Fruit fly (Drosophila melanogaster): Measurements from ENCODE around the gene CG15914.

The CG15914 gene

DNA sequence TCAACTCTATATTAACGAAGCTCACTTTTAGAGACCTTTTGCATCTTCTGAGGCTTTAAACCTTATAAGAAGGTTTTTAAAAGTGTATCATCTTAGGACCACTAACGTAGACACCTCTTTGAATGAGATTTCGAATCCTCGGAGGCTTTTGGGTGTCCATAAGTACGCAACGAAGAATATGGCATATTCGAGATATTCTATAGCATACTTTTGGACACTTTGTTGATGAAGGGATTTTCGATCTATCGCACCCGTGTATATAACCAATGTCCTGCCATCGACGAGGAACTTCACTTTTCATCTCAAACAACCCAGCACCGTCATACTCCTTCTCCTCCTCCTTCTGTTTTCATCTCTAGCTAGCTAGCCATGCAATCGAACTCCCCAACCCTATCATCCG lies 30.9 kb upstream of the CG15914 start:
- TF ChIP-seq CTCF (optimal IDR thresholded peaks at IDR 0.05) (no peak), CG8478 (optimal IDR thresholded peaks at IDR 0.05) (no peak)

DNA sequence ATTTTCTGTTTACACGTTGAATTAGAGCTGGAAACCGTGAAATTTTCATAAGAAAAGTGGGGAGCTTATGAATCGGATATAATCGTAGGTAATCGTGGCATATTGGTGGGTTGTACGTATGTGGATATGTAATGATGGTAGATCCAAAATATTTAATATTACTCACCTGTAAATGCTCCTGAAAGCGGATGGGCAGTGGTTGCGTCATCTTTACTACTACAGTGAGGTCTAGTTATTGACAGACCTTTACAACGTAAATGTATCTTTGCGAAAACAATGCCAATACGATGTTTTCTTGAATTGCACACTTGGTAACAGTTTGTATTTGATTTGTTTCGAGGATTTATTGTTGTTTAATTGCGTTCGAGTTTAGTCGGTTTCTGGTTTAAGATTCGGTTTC lies 19.3 kb upstream of the CG15914 start:
- no peak for TF ChIP-seq CG8478 (optimal IDR thresholded peaks at IDR 0.05)
- no peak for TF ChIP-seq CTCF (optimal IDR thresholded peaks at IDR 0.05)

DNA sequence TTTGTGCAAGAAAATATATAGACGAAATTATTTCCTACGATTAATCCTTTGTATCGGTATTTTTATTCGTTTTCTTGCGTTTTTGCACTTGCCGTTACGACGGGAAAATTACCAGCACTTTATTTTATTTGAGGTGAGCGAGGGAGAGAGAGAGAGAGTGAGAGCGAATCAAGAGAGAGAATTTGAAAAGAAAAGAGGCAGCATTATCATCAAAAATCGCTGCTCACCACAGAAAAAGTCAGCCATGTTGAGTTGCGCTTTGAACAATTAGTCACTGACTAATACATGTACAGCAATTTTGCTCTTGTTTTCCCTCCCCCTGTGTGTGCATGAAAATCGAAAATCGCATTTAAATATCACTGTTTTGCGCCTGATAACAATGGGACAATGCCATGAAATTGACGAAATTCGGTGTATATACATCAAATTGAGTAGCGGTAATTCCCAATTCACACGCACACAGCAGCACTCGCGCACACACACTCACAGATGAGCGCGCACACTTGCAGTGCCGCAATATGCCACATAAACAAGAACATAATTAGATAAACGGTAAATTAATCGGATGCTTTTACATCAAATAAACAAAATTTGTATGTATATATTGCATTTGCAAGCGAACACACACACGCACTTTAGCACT lies 18.5 kb upstream of the CG15914 start:
- TF ChIP-seq CG8478 (optimal IDR thresholded peaks at IDR 0.05) = no peak
- TF ChIP-seq CTCF (optimal IDR thresholded peaks at IDR 0.05) = no peak

DNA sequence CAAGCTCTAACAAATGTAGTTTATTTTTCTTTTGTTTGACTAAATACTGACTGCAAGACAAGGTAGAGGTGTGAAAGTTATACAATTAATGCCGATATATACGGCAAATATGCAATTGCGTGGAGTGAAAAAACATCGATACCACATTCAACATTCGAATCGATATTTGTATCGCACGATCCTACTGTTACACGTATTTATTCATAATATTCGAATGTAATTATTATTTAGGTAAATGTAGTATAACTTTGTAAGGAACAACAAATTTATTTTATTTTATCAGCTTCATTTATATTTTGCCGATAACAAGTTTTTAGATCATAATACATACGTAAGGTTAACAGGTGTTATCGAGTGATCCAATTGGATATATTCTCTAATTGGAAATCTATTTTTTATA lies 17.8 kb upstream of the CG15914 start, which contains the start of gene Chc:
TSS of gene Chc (minus strand) at position 98 of the 400 bp plus-strand sequence.
- TF ChIP-seq CG8478 (optimal IDR thresholded peaks at IDR 0.05) (no peak), CTCF (optimal IDR thresholded peaks at IDR 0.05) (no peak)

DNA sequence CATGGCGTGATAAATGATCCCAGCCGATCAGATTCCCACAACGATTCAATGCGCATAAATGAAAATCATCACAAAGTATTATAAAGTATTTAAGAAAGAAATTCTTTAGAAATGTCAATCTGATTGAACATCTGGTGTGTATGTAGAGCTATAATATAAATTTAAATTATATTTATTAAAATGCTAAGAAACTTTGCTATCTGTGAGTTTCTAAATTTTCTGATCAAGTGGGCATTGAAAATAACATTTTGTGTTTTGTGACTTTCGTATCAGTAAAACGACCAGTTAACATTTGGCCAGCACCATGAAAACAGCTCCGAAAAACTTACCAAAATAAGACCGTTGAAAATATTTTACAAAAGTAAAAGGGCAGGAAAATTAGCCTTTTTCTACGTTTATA lies 15.7 kb upstream of the CG15914 start, which contains the start of gene CG8565:
TSS of gene CG8565 (plus strand) at position 301 of the 400 bp plus-strand sequence.
- TF ChIP-seq CG8478 (optimal IDR thresholded peaks at IDR 0.05) (no peak), CTCF (optimal IDR thresholded peaks at IDR 0.05) (no peak)

DNA sequence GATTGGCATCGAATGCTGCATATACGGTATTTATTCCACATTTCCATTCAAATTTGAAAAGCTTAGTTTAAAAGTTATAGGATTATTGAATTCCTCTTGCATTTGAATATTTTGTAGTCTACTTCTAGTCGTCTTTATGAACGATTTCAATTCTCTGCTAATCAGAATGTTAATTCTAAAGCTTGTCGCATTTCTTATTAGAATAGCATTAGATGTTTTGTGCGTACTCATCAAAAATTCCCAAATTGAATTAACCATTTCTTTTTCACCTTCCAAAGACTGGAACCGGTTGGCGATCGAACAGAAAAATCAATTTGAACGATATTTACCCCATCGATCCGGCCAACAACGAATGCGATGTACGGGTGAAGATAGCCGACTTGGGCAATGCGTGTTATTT lies 13.2 kb upstream of the CG15914 start:
- no peak for TF ChIP-seq CG8478 (optimal IDR thresholded peaks at IDR 0.05)
- TF ChIP-seq CTCF (optimal IDR thresholded peaks at IDR 0.05) = peak in 1 of 2 experiments; percentile 10

DNA sequence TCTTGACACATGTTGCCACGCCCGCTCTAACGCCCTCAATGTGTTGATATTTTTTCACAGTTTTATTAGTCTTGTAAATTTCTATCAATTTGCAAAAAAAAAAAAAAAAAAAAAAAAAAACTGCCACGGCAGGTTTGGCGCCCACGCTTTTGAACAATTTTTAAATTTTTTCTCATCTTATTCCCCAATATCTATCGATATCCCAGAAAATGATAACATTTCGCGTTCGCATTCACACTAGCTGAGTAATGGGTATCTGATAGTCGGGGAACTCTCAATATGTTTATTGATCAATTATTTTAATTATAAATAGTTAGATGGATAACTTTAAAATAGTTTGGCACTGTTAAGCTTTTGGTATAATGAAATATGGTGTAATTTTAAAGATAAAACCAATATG lies 11.9 kb upstream of the CG15914 start:
- TF ChIP-seq CG8478 (optimal IDR thresholded peaks at IDR 0.05) = no peak
- TF ChIP-seq CTCF (optimal IDR thresholded peaks at IDR 0.05) = no peak

DNA sequence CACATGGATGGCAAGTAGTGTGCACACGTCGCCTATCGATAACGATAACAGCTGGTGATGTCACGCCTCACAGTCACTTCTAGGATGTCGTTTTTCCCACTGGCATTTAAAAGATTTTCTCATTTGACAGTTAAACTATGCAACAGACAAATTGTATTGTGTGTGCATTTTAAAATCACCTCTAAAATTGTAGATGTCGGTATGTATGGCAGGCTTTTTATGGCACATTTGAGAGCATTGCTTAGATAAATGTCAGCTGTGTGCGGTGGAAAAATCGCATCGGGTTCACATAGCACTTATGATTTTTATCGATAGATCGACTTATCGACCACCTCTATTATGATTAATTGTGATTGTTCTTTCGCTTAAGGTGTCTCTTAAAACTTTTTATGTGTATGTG lies 9.1 kb upstream of the CG15914 start, which contains the start of the genes ArgRS and CG8578:
TSS of gene ArgRS (minus strand) at position 7 of the 400 bp plus-strand sequence.
TSS of gene CG8578 (plus strand) at position 338 of the 400 bp plus-strand sequence.
- TF ChIP-seq CG8478 (optimal IDR thresholded peaks at IDR 0.05) (no peak), CTCF (optimal IDR thresholded peaks at IDR 0.05) (no peak)

DNA sequence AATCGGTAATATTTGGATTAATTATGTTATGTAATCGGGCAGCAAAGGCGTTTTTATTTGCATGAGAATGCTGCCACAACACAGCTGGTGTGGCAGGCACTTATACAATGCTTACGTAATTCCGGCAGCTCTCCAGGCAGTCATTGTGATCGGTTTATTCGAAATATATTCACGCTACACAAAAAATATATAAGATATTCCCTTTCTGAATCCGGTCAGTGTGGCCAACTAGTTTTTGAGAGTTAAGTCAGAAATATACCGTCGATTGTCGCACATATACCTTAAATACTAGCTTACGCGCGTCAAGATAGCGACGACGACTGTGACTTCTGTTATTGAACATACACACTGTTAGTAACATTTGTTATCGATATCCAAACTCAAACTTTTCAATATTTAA lies 4.2 kb upstream of the CG15914 start, which contains the start of gene sun:
TSS of gene sun (minus strand) at position 238 of the 400 bp plus-strand sequence.
- TF ChIP-seq CTCF (optimal IDR thresholded peaks at IDR 0.05) = no peak
- no peak for TF ChIP-seq CG8478 (optimal IDR thresholded peaks at IDR 0.05)

DNA sequence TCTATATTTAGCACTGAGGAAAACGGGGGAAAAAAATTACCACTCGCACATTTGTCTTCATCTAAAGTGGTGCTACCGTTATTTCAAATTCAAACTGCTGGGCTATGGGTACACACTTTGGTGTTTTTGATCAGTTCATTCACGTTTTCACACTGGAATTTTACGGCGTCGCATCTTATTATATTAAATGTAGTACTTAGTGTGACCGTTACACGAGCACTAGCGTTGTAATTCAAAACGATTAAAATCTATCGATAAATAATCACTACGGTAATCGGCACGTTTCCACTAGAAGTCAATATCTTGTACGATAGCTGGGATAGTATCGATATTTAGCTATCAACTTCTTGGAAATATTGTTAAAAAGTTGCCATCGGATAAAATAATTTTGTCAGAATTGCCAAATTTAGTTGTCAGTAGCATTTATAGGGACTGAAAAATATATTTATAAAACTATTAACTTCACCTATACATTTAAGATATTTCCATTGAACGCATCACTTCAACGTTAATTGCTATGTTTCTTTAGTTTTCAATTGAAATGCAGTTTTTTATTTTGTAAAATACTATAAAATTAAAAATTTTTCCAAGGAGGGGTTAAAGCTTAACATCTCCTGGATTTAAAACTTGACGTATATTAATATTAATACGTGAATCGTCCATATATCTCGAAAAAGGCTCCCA lies 4.5 kb downstream of the CG15914 start, which contains the start of the genes CG46440 and Myb:
TSS of gene CG46440 (minus strand) at position 223 of the 684 bp plus-strand sequence.
TSS of gene Myb (minus strand) at position 223 of the 684 bp plus-strand sequence.
- peak; percentile 3 to 25 for TF ChIP-seq CTCF (optimal IDR thresholded peaks at IDR 0.05)
- no peak for TF ChIP-seq CG8478 (optimal IDR thresholded peaks at IDR 0.05)

DNA sequence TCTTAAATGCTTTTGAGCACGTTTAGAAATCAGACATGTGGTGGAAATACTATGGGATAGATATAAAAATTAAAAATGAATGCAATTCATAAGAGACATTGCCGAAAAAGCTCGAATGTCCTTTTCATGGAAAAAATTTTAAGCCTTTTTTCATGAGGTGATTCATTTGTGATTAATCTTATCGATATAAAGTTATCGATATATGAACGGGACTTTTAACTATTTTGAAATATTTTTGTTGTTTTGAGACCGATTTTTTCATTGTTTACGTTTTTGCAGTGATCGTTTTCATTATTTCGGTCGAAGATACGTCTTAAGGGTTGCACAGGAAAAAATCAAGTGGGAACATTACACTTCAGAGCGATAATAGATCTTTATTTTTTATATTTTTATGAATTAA lies 6.2 kb downstream of the CG15914 start, which contains the start of gene AlkB:
TSS of gene AlkB (minus strand) at position 101 of the 400 bp plus-strand sequence.
- TF ChIP-seq CTCF (optimal IDR thresholded peaks at IDR 0.05) (no peak), CG8478 (optimal IDR thresholded peaks at IDR 0.05) (no peak)

DNA sequence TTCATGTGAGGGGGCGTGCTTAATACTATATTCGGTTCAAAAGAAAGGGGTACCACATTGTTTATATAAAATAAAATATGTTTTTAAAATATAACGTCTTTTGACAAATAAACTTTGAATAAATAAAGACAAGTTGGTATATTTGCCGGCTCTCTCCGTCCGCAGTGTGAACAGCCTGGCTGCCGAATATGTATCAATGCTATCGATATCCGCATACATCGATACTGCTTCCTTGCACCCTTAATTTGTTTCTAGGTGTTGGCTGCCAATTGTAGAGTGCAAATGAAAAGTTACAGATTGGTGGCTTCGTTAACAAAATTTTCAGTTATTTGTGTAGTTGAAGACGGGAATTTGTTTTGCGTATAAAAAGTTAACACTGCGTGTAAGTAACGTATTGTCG lies 6.6 kb downstream of the CG15914 start, which contains the start of gene Gbeta13F:
TSS of gene Gbeta13F (plus strand) at position 247 of the 400 bp plus-strand sequence.
- no peak for TF ChIP-seq CG8478 (optimal IDR thresholded peaks at IDR 0.05)
- TF ChIP-seq CTCF (optimal IDR thresholded peaks at IDR 0.05) = no peak

DNA sequence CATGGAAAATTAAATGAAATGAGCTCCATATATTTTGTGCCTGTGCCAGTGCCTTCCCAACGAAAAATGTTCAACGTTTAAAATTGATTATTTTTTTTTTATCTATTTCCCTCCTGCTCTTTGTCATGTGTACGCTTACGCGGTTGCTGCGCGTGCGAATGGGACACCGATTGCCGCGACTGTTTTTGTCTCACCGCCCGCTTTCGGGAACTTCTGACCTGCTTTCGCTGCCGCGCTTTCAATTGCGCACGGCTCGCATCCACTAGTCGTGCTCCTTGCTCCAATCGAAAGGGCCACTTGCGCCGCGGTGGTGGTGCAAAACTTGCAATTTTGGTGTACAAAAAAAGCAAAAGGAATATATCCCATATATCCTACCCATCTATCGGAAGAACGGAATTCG lies 7.3 kb downstream of the CG15914 start:
- TF ChIP-seq CG8478 (optimal IDR thresholded peaks at IDR 0.05) (no peak), CTCF (optimal IDR thresholded peaks at IDR 0.05) (peak in 1 of 2 experiments; percentile 23)

DNA sequence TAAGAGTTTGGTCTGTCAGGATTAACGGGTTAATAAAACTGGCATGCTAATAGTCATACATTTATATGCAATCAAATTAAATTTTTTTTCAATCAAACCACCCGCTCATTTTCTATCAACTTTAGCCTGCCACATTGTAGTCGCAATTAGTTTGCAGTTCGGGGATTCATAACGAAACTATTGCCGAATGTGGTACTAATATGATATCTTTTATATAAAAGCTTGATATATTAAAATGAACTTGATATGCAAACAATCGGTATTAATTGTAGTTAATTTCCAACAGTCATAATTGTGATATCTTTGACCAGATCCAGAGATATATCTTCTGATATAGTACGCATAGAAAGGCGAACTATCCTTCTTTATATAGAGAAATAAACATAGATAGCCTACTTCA lies 12.8 kb downstream of the CG15914 start:
- TF ChIP-seq CG8478 (optimal IDR thresholded peaks at IDR 0.05) (no peak), CTCF (optimal IDR thresholded peaks at IDR 0.05) (no peak)

DNA sequence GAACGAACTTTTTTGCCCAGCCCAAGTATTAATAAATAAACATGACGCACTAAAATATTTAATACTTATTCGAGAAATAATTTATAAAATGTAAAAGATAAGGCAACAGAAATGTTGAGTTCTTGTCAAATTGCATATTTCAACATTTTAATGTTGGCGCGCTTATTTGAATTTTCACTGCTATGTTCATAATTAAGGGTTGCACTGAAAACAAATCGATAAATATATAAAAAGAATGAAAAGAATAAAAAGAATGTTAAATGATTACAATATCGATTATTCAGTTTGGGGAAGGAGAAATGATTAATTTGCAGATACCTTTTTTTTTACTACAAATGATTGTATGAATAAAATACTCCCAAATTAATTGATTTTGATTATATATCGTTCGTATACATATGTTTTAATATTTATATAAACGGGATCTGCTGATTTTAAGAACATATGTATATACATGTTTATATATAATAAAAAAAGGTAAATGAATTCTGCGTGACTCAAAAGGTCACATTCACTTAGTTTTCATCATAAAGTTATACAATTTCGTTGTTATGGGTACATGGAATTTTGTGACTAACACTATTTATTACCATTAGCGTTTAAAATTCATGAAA lies 13.7 kb downstream of the CG15914 start:
- TF ChIP-seq CTCF (optimal IDR thresholded peaks at IDR 0.05) (no peak), CG8478 (optimal IDR thresholded peaks at IDR 0.05) (no peak)

Measured in S2 (cell line).